Fruit fly (Drosophila melanogaster) whole organism, embryonic: ENCODE measurements around the gene Spx.

Source experiments
- BEAF-32 ChIP-seq: fragments of 200-800 bp; sonication (Bioruptor generic); optimal IDR thresholded peaks from 3 replicates; lab custom pipeline; 2017; ENCODE audit warnings: missing biosample characterization, missing genetic modification characterization, mild to moderate bottlenecking, moderate library complexity, missing genetic modification reagents
- CG10321 ChIP-seq: fragments of 200-800 bp; sonication (Bioruptor generic); IDR thresholded peaks from 2 replicates; pipeline ENCODE4 v1.3.6; 2022; ENCODE audit warnings: missing biosample characterization, missing genetic modification characterization
- CG10462 ChIP-seq: fragments of 200-800 bp; sonication (Bioruptor generic); optimal IDR thresholded peaks from 2 replicates; lab custom pipeline; 2016; ENCODE audit warnings: missing biosample characterization, missing genetic modification characterization
- CG11504 ChIP-seq: fragments of 200-800 bp; sonication (Bioruptor generic); optimal IDR thresholded peaks from 3 replicates; lab custom pipeline; 2019; ENCODE audit warnings: missing biosample characterization, mild to moderate bottlenecking, missing genetic modification characterization, moderate library complexity
- CG12299 ChIP-seq: fragments of 200-800 bp; sonication (Bioruptor generic); optimal IDR thresholded peaks from 2 replicates; lab custom pipeline; 2018; ENCODE audit warnings: missing biosample characterization, mild to moderate bottlenecking, missing genetic modification characterization
- CG13287 ChIP-seq: fragments of 200-800 bp; sonication (Bioruptor generic); IDR thresholded peaks from 2 replicates; pipeline ENCODE4 v1.3.6; 2022; ENCODE audit warnings: missing biosample characterization, missing genetic modification characterization; ENCODE audit not compliant: partially characterized antibody
- CG15479 ChIP-seq: fragments of 200-800 bp; sonication (Bioruptor generic); optimal IDR thresholded peaks from 3 replicates; lab custom pipeline; 2019; ENCODE audit warnings: missing biosample characterization, mild to moderate bottlenecking, missing genetic modification characterization, moderate library complexity
- CG17829 ChIP-seq: fragments of 200-800 bp; optimal IDR thresholded peaks from 2 replicates; lab custom pipeline; 2019; ENCODE audit warnings: missing biosample characterization, mild to moderate bottlenecking, missing genetic modification characterization, moderate library complexity
- CG17912 ChIP-seq: fragments of 200-800 bp; sonication (Bioruptor generic); optimal IDR thresholded peaks from 2 replicates; lab custom pipeline; 2018; ENCODE audit warnings: missing biosample characterization, mild to moderate bottlenecking, missing genetic modification characterization
- CG1792 ChIP-seq: fragments of 200-800 bp; sonication (Bioruptor generic); optimal IDR thresholded peaks from 2 replicates; lab custom pipeline; 2016; ENCODE audit warnings: missing biosample characterization, missing genetic modification characterization
- CG2129 ChIP-seq: fragments of 200-800 bp; sonication (Bioruptor generic); IDR thresholded peaks from 2 replicates; pipeline ENCODE4 v1.3.6; 2022; ENCODE audit warnings: missing biosample characterization, missing genetic modification characterization; ENCODE audit not compliant: partially characterized antibody
- CG2199 ChIP-seq: fragments of 200-800 bp; sonication (Bioruptor generic); IDR thresholded peaks from 3 replicates; pipeline ENCODE4 v1.3.6; 2022; ENCODE audit warnings: missing biosample characterization, missing genetic modification characterization
- CG2678 ChIP-seq: fragments of 200-800 bp; sonication (Bioruptor generic); optimal IDR thresholded peaks from 3 replicates; lab custom pipeline; 2019; ENCODE audit warnings: missing biosample characterization, mild to moderate bottlenecking, missing genetic modification characterization, moderate library complexity
- CG30403 ChIP-seq: fragments of 200-800 bp; sonication (Bioruptor generic); optimal IDR thresholded peaks from 3 replicates; lab custom pipeline; 2016; ENCODE audit warnings: missing biosample characterization, missing genetic modification characterization
- CG30431 ChIP-seq: fragments of 200-800 bp; sonication (Bioruptor generic); optimal IDR thresholded peaks from 2 replicates; lab custom pipeline; 2017; ENCODE audit warnings: missing biosample characterization, missing genetic modification characterization
- CG4404 ChIP-seq: fragments of 200-800 bp; sonication (Bioruptor generic); IDR thresholded peaks from 2 replicates; pipeline ENCODE4 v1.3.6; 2022; ENCODE audit warnings: missing biosample characterization, missing genetic modification characterization
- CG4617 ChIP-seq: fragments of 200-800 bp; sonication (Bioruptor generic); optimal IDR thresholded peaks from 3 replicates; lab custom pipeline; 2016; ENCODE audit warnings: missing biosample characterization, missing genetic modification characterization, borderline replicate concordance
- CG5245 ChIP-seq: fragments of 200-800 bp; sonication (Bioruptor generic); optimal IDR thresholded peaks from 3 replicates; lab custom pipeline; 2016; ENCODE audit warnings: missing biosample characterization, missing genetic modification characterization
- CG6791 ChIP-seq: fragments of 200-800 bp; sonication (Bioruptor generic); IDR thresholded peaks from 3 replicates; pipeline ENCODE4 v1.3.6; 2022; ENCODE audit warnings: missing biosample characterization, missing genetic modification characterization; ENCODE audit not compliant: partially characterized antibody
- CG7839 ChIP-seq: fragments of 200-800 bp; sonication (Bioruptor generic); optimal IDR thresholded peaks from 3 replicates; lab custom pipeline; 2018; ENCODE audit warnings: missing biosample characterization, mild to moderate bottlenecking, missing genetic modification characterization, moderate library complexity
- CG7928 ChIP-seq: fragments of 200-800 bp; sonication (Bioruptor generic); optimal IDR thresholded peaks from 2 replicates; lab custom pipeline; 2017; ENCODE audit warnings: missing biosample characterization, mild to moderate bottlenecking, missing genetic modification characterization
- CG8089 ChIP-seq: fragments of 200-800 bp; sonication (Bioruptor generic); optimal IDR thresholded peaks from 3 replicates; lab custom pipeline; 2016; ENCODE audit warnings: missing biosample characterization, missing genetic modification characterization
- CG8290 ChIP-seq, 3 experiments: fragments of 200-800 bp; sonication (Bioruptor generic); optimal IDR thresholded peaks; 2 replicates each; lab custom pipeline; 2016 to 2019; ENCODE audit warnings: missing biosample characterization in 3 of 3, missing genetic modification characterization in 3 of 3, mild to moderate bottlenecking in 2 of 3, moderate library complexity in 1 of 3
- CG8388 ChIP-seq: fragments of 200-800 bp; sonication (Bioruptor generic); optimal IDR thresholded peaks from 2 replicates; lab custom pipeline; 2019; ENCODE audit warnings: missing biosample characterization, mild to moderate bottlenecking, missing genetic modification characterization, moderate library complexity
- CG9876 ChIP-seq: fragments of 200-800 bp; sonication (Bioruptor generic); optimal IDR thresholded peaks from 2 replicates; lab custom pipeline; 2016; ENCODE audit warnings: missing biosample characterization, missing genetic modification characterization
- CTCF ChIP-seq: fragments of 200-800 bp; sonication (Bioruptor generic); optimal IDR thresholded peaks from 2 replicates; lab custom pipeline; 2017; ENCODE audit warnings: missing biosample characterization, mild to moderate bottlenecking, missing genetic modification characterization, moderate library complexity
- HmgD ChIP-seq: fragments of 200-800 bp; sonication (Bioruptor generic); optimal IDR thresholded peaks from 3 replicates; lab custom pipeline; 2016; ENCODE audit warnings: missing biosample characterization, missing genetic modification characterization
- Lhr ChIP-seq: fragments of 200-800 bp; sonication (Bioruptor generic); optimal IDR thresholded peaks from 3 replicates; lab custom pipeline; 2017; ENCODE audit warnings: mild to moderate bottlenecking, missing biosample characterization, missing genetic modification reagents, missing genetic modification characterization
- Med ChIP-seq: fragments of 200-800 bp; sonication (Bioruptor generic); peaks from one replicate; lab custom pipeline; 2016; ENCODE audit warnings: missing biosample characterization, missing genetic modification characterization, mild to moderate bottlenecking, inconsistent platforms, moderate library complexity
- Mes4 ChIP-seq: fragments of 200-800 bp; sonication (Bioruptor generic); optimal IDR thresholded peaks from 2 replicates; lab custom pipeline; 2016; ENCODE audit warnings: missing biosample characterization, missing genetic modification characterization
- PHDP ChIP-seq: fragments of 200-800 bp; sonication (Bioruptor generic); optimal IDR thresholded peaks from 3 replicates; lab custom pipeline; 2018; ENCODE audit warnings: missing biosample characterization, mild to moderate bottlenecking, missing genetic modification characterization, moderate library complexity
- Six4 ChIP-seq: fragments of 200-800 bp; sonication (Bioruptor generic); optimal IDR thresholded peaks from 2 replicates; lab custom pipeline; 2016; ENCODE audit warnings: missing biosample characterization, missing genetic modification characterization
- TFAM ChIP-seq: fragments of 200-800 bp; sonication (Bioruptor generic); optimal IDR thresholded peaks from 2 replicates; lab custom pipeline; 2017; ENCODE audit warnings: missing biosample characterization, missing genetic modification characterization, inconsistent platforms
- ab ChIP-seq: fragments of 200-800 bp; sonication (Bioruptor generic); optimal IDR thresholded peaks from 2 replicates; lab custom pipeline; 2016; ENCODE audit warnings: missing biosample characterization, missing genetic modification characterization
- aop ChIP-seq: fragments of 200-800 bp; sonication (Bioruptor generic); IDR thresholded peaks from 2 replicates; pipeline ENCODE4 v1.3.6; 2022; ENCODE audit warnings: missing biosample characterization, missing genetic modification characterization
- dan ChIP-seq: fragments of 200-800 bp; sonication (Bioruptor generic); IDR thresholded peaks from 2 replicates; pipeline ENCODE4 v1.3.6; 2022; ENCODE audit warnings: missing biosample characterization, missing genetic modification characterization
- dati ChIP-seq: fragments of 200-800 bp; sonication (Bioruptor generic); IDR thresholded peaks from 2 replicates; pipeline ENCODE4 v1.3.6; 2022; ENCODE audit warnings: missing biosample characterization, missing genetic modification characterization
- eve ChIP-seq, 2 experiments: fragments of >200 bp; optimal IDR thresholded peaks; 2 replicates each; lab custom pipeline; 2017; ENCODE audit warnings: missing biosample characterization in 2 of 2, missing genetic modification characterization in 2 of 2
- grau ChIP-seq: fragments of 200-800 bp; optimal IDR thresholded peaks from 3 replicates; lab custom pipeline; 2019; ENCODE audit warnings: missing biosample characterization, mild to moderate bottlenecking, missing genetic modification characterization, moderate library complexity
- gro ChIP-seq: fragments of 200-800 bp; sonication (Bioruptor generic); optimal IDR thresholded peaks from 2 replicates; lab custom pipeline; 2016; ENCODE audit warnings: missing biosample characterization, missing genetic modification characterization
- jigr1 ChIP-seq: fragments of 200-800 bp; sonication (Bioruptor generic); IDR thresholded peaks from 3 replicates; pipeline ENCODE4 v1.3.6; 2022; ENCODE audit warnings: missing biosample characterization, missing genetic modification characterization
- kah ChIP-seq: fragments of 200-800 bp; sonication (Bioruptor generic); optimal IDR thresholded peaks from 2 replicates; lab custom pipeline; 2018; ENCODE audit warnings: missing biosample characterization, mild to moderate bottlenecking, missing genetic modification characterization
- kni ChIP-seq: fragments of 200-800 bp; sonication (Bioruptor generic); optimal IDR thresholded peaks from 3 replicates; lab custom pipeline; 2017; ENCODE audit warnings: mild to moderate bottlenecking, missing biosample characterization, missing genetic modification reagents, missing genetic modification characterization
- phol ChIP-seq: fragments of 200-800 bp; sonication (Bioruptor generic); optimal IDR thresholded peaks from 3 replicates; lab custom pipeline; 2018; ENCODE audit warnings: missing biosample characterization, mild to moderate bottlenecking, missing genetic modification characterization, moderate library complexity
- pros ChIP-seq: fragments of 200-800 bp; sonication (Bioruptor generic); optimal IDR thresholded peaks from 3 replicates; lab custom pipeline; 2019; ENCODE audit warnings: missing biosample characterization, mild to moderate bottlenecking, missing genetic modification characterization, moderate library complexity
- pzg ChIP-seq: fragments of 200-800 bp; sonication (Bioruptor generic); optimal IDR thresholded peaks from 3 replicates; lab custom pipeline; 2018; ENCODE audit warnings: missing biosample characterization, mild to moderate bottlenecking, missing genetic modification characterization, moderate library complexity
- repo ChIP-seq: fragments of 200-800 bp; sonication (Bioruptor generic); optimal IDR thresholded peaks from 2 replicates; lab custom pipeline; 2016; ENCODE audit warnings: missing biosample characterization, missing genetic modification characterization
- ro ChIP-seq: fragments of 200-800 bp; sonication (Bioruptor generic); IDR thresholded peaks from 2 replicates; pipeline ENCODE4 v1.3.6; 2022; ENCODE audit warnings: missing biosample characterization, missing genetic modification characterization
- sens ChIP-seq: fragments of 200-800 bp; sonication (Bioruptor generic); peaks from one replicate; lab custom pipeline; 2016; ENCODE audit warnings: missing biosample characterization, missing genetic modification characterization
- seq ChIP-seq: fragments of 200-800 bp; sonication (Bioruptor generic); IDR thresholded peaks from 2 replicates; pipeline ENCODE4 v1.3.6; 2022; ENCODE audit warnings: missing biosample characterization, missing genetic modification characterization
- unc-4 ChIP-seq: fragments of 200-800 bp; sonication (Bioruptor generic); IDR thresholded peaks from 2 replicates; pipeline ENCODE4 v1.3.6; 2022; ENCODE audit warnings: missing biosample characterization, missing genetic modification characterization; ENCODE audit not compliant: partially characterized antibody

The Spx gene

dm6 chrX:6291083-6291699, 35.6 kb downstream of the Spx start, which contains the start of the genes Rpt4 and mldr (continued):
- TF ChIP-seq ab (no peak), CG12299 (tag; lab: Kevin White, UChicago) (no peak), CG5245 (GFP tag; lab: Kevin White, UChicago) (no peak), repo (GFP tag; lab: Kevin White, UChicago) (no peak), CG15479 (GFP tag; lab: Kevin White, UChicago) (peak; percentile 67), pzg (GFP tag; lab: Kevin White, UChicago) (peak; percentile 94), CG30431 (GFP tag; lab: Kevin White, UChicago) (no peak), CG1792 (no peak), CG10321 (GFP tag; lab: Robert Waterston, UW) (no peak), CG6791 (GFP tag; lab: Robert Waterston, UW) (peak; percentile 43; the same call in 1 of the 3 replicates), kah (GFP tag; lab: Kevin White, UChicago) (no peak), CG2199 (GFP tag; lab: Robert Waterston, UW) (no peak), TFAM (GFP tag; lab: Kevin White, UChicago) (no peak), CG10462 (no peak), Six4 (no peak), CG4617 (GFP tag; lab: Kevin White, UChicago) (peak; percentile 95), CG8089 (no peak), CG2678 (tag; lab: Kevin White, UChicago) (no peak), grau (peak; percentile 3), CG8290 (GFP tag; optimal IDR thresholded peaks at IDR 0.05; lab: Kevin White, UChicago) (no peak), CG8290 (tag; optimal IDR thresholded peaks at IDR 0.05; lab: Kevin White, UChicago) (no peak), unc-4 (GFP tag; lab: Robert Waterston, UW) (peak; percentile 41), CG7839 (tag; lab: Kevin White, UChicago) (no peak), CG11504 (no peak), phol (peak; percentile 55), CG4404 (GFP tag; lab: Robert Waterston, UW) (no peak), pros (GFP tag; lab: Kevin White, UChicago) (no peak), Lhr (GFP tag; lab: Kevin White, UChicago) (peak; percentile 68), CG17912 (GFP tag; lab: Kevin White, UChicago) (no peak), kni (no peak), BEAF-32 (GFP tag; lab: Kevin White, UChicago) (peak; percentile 42), dati (GFP tag; lab: Robert Waterston, UW) (no peak), CG17829 (tag; lab: Kevin White, UChicago) (peak; percentile 31), ro (GFP tag; lab: Robert Waterston, UW) (no peak), CG8388 (GFP tag; lab: Kevin White, UChicago) (no peak), HmgD (no peak), aop (GFP tag; lab: Robert Waterston, UW) (no peak), eve (GFP tag; optimal IDR thresholded peaks at IDR 0.05; lab: Kevin White, UChicago) (no peak), PHDP (tag; lab: Kevin White, UChicago) (no peak), Mes4 (GFP tag; lab: Kevin White, UChicago) (no peak), CTCF (GFP tag; lab: Kevin White, UChicago) (peak; percentile 8), dan (GFP tag; lab: Robert Waterston, UW) (no peak), jigr1 (GFP tag; lab: Robert Waterston, UW) (no peak), Med (GFP tag; lab: Kevin White, UChicago) (peak; percentile 80), CG2129 (no peak), CG30403 (GFP tag; lab: Kevin White, UChicago) (no peak), CG13287 (GFP tag; lab: Robert Waterston, UW) (peak; percentile 55; the same call in 1 of the 2 replicates), gro (GFP tag; lab: Kevin White, UChicago) (no peak), CG9876 (GFP tag; lab: Kevin White, UChicago) (no peak), seq (GFP tag; lab: Robert Waterston, UW) (no peak), sens (GFP tag; lab: Kevin White, UChicago) (peak; percentile 58), CG7928 (GFP tag; lab: Kevin White, UChicago) (peak; percentile 38)
